Fruit fly (Drosophila melanogaster): ENCODE measurements around the gene Gr28b.

Gene Gr28b

dm6 chr2L:7495987-7496503, 34.0 kb upstream of the Gr28b start, which contains the start of gene Ziz (continued):
- TF ChIP-seq disco-r (GFP tag; optimal IDR thresholded peaks at IDR 0.05) (peak; percentile 17), salm (tag; optimal IDR thresholded peaks at IDR 0.05) (peak; percentile 18), sisA (GFP tag; IDR thresholded peaks at IDR 0.05) (no peak), CG2889 (GFP tag; IDR thresholded peaks at IDR 0.05) (no peak), tgo (GFP tag; IDR thresholded peaks at IDR 0.05) (no peak; the same call in 2 of the 3 replicates), CG11093 (GFP tag; IDR thresholded peaks at IDR 0.05) (no peak), HLHmδ (GFP tag; optimal IDR thresholded peaks at IDR 0.05) (peak; percentile 69), CG32532 (GFP tag; IDR thresholded peaks at IDR 0.05) (peak; percentile 54), Antp (GFP tag; optimal IDR thresholded peaks at IDR 0.05) (peak; percentile 2), pita (GFP tag; optimal IDR thresholded peaks at IDR 0.05) (peak; percentile 98), CG13424 (tag; optimal IDR thresholded peaks at IDR 0.05) (peak; percentile 17), CG34376 (GFP tag; optimal IDR thresholded peaks at IDR 0.05) (peak; percentile 72), Dfd (GFP tag; optimal IDR thresholded peaks at IDR 0.05) (no peak), ato (GFP tag; IDR thresholded peaks at IDR 0.05; ENCODE audit: partially characterized antibody) (peak; percentile 58; the same call in 1 of the 2 replicates), sima (GFP tag; optimal IDR thresholded peaks at IDR 0.05) (no peak), usp (GFP tag; optimal IDR thresholded peaks at IDR 0.05) (no peak), crc (GFP tag; optimal IDR thresholded peaks at IDR 0.05) (no peak), grau (tag; optimal IDR thresholded peaks at IDR 0.05) (peak; percentile 41), CG1233 (GFP tag; optimal IDR thresholded peaks at IDR 0.05) (peak; percentile 9), CG10959 (GFP tag; IDR thresholded peaks at IDR 0.05) (0 out of 2 replicates have a peak, but pooled peaks have one; percentile 8), CG4707 (GFP tag; optimal IDR thresholded peaks at IDR 0.05) (peak; percentile 36), Myb (GFP tag; optimal IDR thresholded peaks at IDR 0.05) (peak; percentile 97), CG18476 (GFP tag; optimal IDR thresholded peaks at IDR 0.05) (no peak), CG4730 (GFP tag; IDR thresholded peaks at IDR 0.05) (no peak), mirr (GFP tag; optimal IDR thresholded peaks at IDR 0.05) (peak; percentile 70), CG17359 (tag; optimal IDR thresholded peaks at IDR 0.05) (no peak), CG9876 (GFP tag; optimal IDR thresholded peaks at IDR 0.05) (no peak), Sry-δ (GFP tag; optimal IDR thresholded peaks at IDR 0.05) (peak; percentile 47), CG16815 (GFP tag; optimal IDR thresholded peaks at IDR 0.05) (no peak), Hr39 (optimal IDR thresholded peaks at IDR 0.05) (no peak), CG5953 (GFP tag; IDR thresholded peaks at IDR 0.05) (no peak), Sry-β (GFP tag; optimal IDR thresholded peaks at IDR 0.05) (no peak), CG11085 (GFP tag; IDR thresholded peaks at IDR 0.05) (no peak), CG4617 (GFP tag; optimal IDR thresholded peaks at IDR 0.05; ENCODE audit: borderline replicate concordance) (peak; percentile 17), CG12744 (GFP tag; optimal IDR thresholded peaks at IDR 0.05) (peak; percentile 41), Doc2 (GFP tag; IDR thresholded peaks at IDR 0.05) (no peak), stwl (tag; optimal IDR thresholded peaks at IDR 0.05) (peak; percentile 80), gro (GFP tag; optimal IDR thresholded peaks at IDR 0.05) (peak; percentile 78), ase (GFP tag; IDR thresholded peaks at IDR 0.05) (no peak), croc (GFP tag; conservative IDR thresholded peaks at IDR 0.05) (no peak), Vsx1 (GFP tag; optimal IDR thresholded peaks at IDR 0.05) (no peak), CG8290 (GFP tag; optimal IDR thresholded peaks at IDR 0.05) (peak; percentile 65), CG8290 (tag; optimal IDR thresholded peaks at IDR 0.05) (peak in 1 of 2 experiments; percentile 86), ranshi (GFP tag; IDR thresholded peaks at IDR 0.05) (peak; percentile 40; the same call in 1 of the 2 replicates), CG13894 (tag; optimal IDR thresholded peaks at IDR 0.05) (peak; percentile 76), CG10274 (GFP tag; optimal IDR thresholded peaks at IDR 0.05) (no peak), Optix (GFP tag; IDR thresholded peaks at IDR 0.05) (no peak), hbn (GFP tag; IDR thresholded peaks at IDR 0.05; ENCODE audit: partially characterized antibody) (0 out of 2 replicates have a peak, but pooled peaks have one; percentile 26), CG3163 (GFP tag; optimal IDR thresholded peaks at IDR 0.05) (peak; percentile 51), gfzf (GFP tag; optimal IDR thresholded peaks at IDR 0.05) (peak; percentile 100), dimm (GFP tag; IDR thresholded peaks at IDR 0.05) (no peak), CG42726 (GFP tag; IDR thresholded peaks at IDR 0.05; ENCODE audit: partially characterized antibody) (peak; percentile 63; the same call in 1 of the 2 replicates)
